Worm (Caenorhabditis elegans) whole organism, L3 larva: ENCODE measurements around the gene Y54B9A.1.

Experiments used
- ZK546.5 ChIP-seq: sonication (generic microtip); optimal IDR thresholded peaks from 2 replicates; lab custom pipeline; 2017; ENCODE audit warnings: missing biosample characterization, missing genetic modification characterization
- ceh-28 ChIP-seq: fragments of 150-350 bp; optimal IDR thresholded peaks from 2 replicates; lab custom pipeline; 2014; ENCODE audit warnings: missing biosample characterization, missing genetic modification reagents, missing genetic modification characterization
- ceh-9 ChIP-seq: sonication (generic microtip); optimal IDR thresholded peaks from 2 replicates; lab custom pipeline; 2018; ENCODE audit warnings: missing biosample characterization, missing genetic modification characterization
- daf-12 ChIP-seq: fragments of 150-350 bp; optimal IDR thresholded peaks from 2 replicates; lab custom pipeline; 2014; ENCODE audit warnings: missing biosample characterization, missing genetic modification reagents, missing genetic modification characterization
- egl-5 ChIP-seq: fragments of 150-350 bp; optimal IDR thresholded peaks from 2 replicates; lab custom pipeline; 2017; ENCODE audit warnings: missing biosample characterization, missing genetic modification reagents, missing genetic modification characterization, inconsistent platforms
- elt-2 ChIP-seq: sonication (generic microtip); optimal IDR thresholded peaks from 2 replicates; lab custom pipeline; 2016; ENCODE audit warnings: missing genetic modification reagents, mild to moderate bottlenecking, missing genetic modification characterization, missing compliant biosample characterization
- elt-3 ChIP-seq, 3 experiments: fragments of 150-350 bp in 1 of 3; sonication (generic microtip) in 2 of 3; optimal IDR thresholded peaks; 2 replicates in 2 of 3; 4 replicates in 1 of 3; lab custom pipeline; 2014 to 2017; ENCODE audit warnings: missing biosample characterization in 3 of 3, missing genetic modification characterization in 3 of 3
- eor-1 ChIP-seq, 2 experiments: fragments of 150-350 bp; optimal IDR thresholded peaks; 2 replicates each; lab custom pipeline; 2014 to 2018; ENCODE audit warnings: missing biosample characterization in 2 of 2, missing genetic modification characterization in 2 of 2
- fkh-10 ChIP-seq: sonication (generic microtip); optimal IDR thresholded peaks from 2 replicates; lab custom pipeline; 2017; ENCODE audit warnings: missing biosample characterization, missing genetic modification reagents, missing genetic modification characterization
- fkh-2 ChIP-seq: fragments of 150-350 bp; optimal IDR thresholded peaks from 2 replicates; lab custom pipeline; 2014; ENCODE audit warnings: missing biosample characterization, missing genetic modification reagents, missing genetic modification characterization
- fos-1 ChIP-seq: fragments of 150-350 bp; optimal IDR thresholded peaks from 2 replicates; lab custom pipeline; 2014; ENCODE audit warnings: missing biosample characterization, missing genetic modification characterization
- hmg-11 ChIP-seq: sonication (generic microtip); optimal IDR thresholded peaks from 2 replicates; lab custom pipeline; 2016; ENCODE audit warnings: missing genetic modification characterization, missing compliant biosample characterization
- lin-15B ChIP-seq: fragments of 150-350 bp; optimal IDR thresholded peaks from 2 replicates; lab custom pipeline; 2014; ENCODE audit warnings: missing biosample characterization, missing genetic modification characterization
- mdl-1 ChIP-seq: fragments of 150-350 bp; optimal IDR thresholded peaks from 2 replicates; lab custom pipeline; 2014; ENCODE audit warnings: missing biosample characterization, missing genetic modification characterization
- mml-1 ChIP-seq: fragments of 150-350 bp; sonication (generic microtip); optimal IDR thresholded peaks from 3 replicates; lab custom pipeline; 2014; ENCODE audit warnings: missing biosample characterization, missing genetic modification characterization
- nfya-1 ChIP-seq: sonication (generic microtip); optimal IDR thresholded peaks from 2 replicates; lab custom pipeline; 2017; ENCODE audit warnings: missing genetic modification characterization, mild to moderate bottlenecking, missing compliant biosample characterization, antibody characterized with exemption, moderate library complexity; ENCODE audit not compliant: insufficient read depth
- nhr-11 ChIP-seq: fragments of 150-350 bp; optimal IDR thresholded peaks from 2 replicates; lab custom pipeline; 2014; ENCODE audit warnings: missing biosample characterization, missing genetic modification characterization
- nhr-12 ChIP-seq: fragments of 150-350 bp; optimal IDR thresholded peaks from 2 replicates; lab custom pipeline; 2014; ENCODE audit warnings: missing biosample characterization, missing genetic modification characterization
- nhr-23 ChIP-seq: fragments of 150-350 bp; optimal IDR thresholded peaks from 2 replicates; lab custom pipeline; 2014; ENCODE audit warnings: missing biosample characterization, missing genetic modification reagents, missing genetic modification characterization
- nhr-237 ChIP-seq: fragments of 150-350 bp; optimal IDR thresholded peaks from 2 replicates; lab custom pipeline; 2014; ENCODE audit warnings: missing biosample characterization, missing genetic modification characterization
- nhr-25 ChIP-seq: sonication (generic microtip); optimal IDR thresholded peaks from 2 replicates; lab custom pipeline; 2017; ENCODE audit warnings: missing biosample characterization, missing genetic modification characterization
- nhr-28 ChIP-seq: fragments of 150-350 bp; optimal IDR thresholded peaks from 2 replicates; lab custom pipeline; 2014; ENCODE audit warnings: missing biosample characterization, missing genetic modification characterization
- nhr-77 ChIP-seq: fragments of 150-350 bp; optimal IDR thresholded peaks from 2 replicates; lab custom pipeline; 2014; ENCODE audit warnings: missing biosample characterization, missing genetic modification characterization
- pha-4 ChIP-seq: fragments of 150-350 bp; optimal IDR thresholded peaks from 2 replicates; lab custom pipeline; 2014; ENCODE audit warnings: missing biosample characterization, missing genetic modification reagents, missing genetic modification characterization
- pqm-1 ChIP-seq: fragments of 150-350 bp; optimal IDR thresholded peaks from 2 replicates; lab custom pipeline; 2017; ENCODE audit warnings: missing biosample characterization, missing genetic modification characterization, inconsistent platforms
- sea-2 ChIP-seq: fragments of 150-350 bp; sonication (generic microtip); optimal IDR thresholded peaks from 4 replicates; lab custom pipeline; 2014; ENCODE audit warnings: missing biosample characterization, missing genetic modification reagents, missing genetic modification characterization
- skn-1 ChIP-seq: fragments of 150-350 bp; optimal IDR thresholded peaks from 2 replicates; lab custom pipeline; 2014; ENCODE audit warnings: missing biosample characterization, missing genetic modification characterization
- snpc-4 ChIP-seq: fragments of 150-350 bp; optimal IDR thresholded peaks from 2 replicates; lab custom pipeline; 2014; ENCODE audit warnings: missing biosample characterization, missing genetic modification characterization
- zag-1 ChIP-seq: fragments of 150-350 bp; optimal IDR thresholded peaks from 2 replicates; lab custom pipeline; 2014; ENCODE audit warnings: missing biosample characterization, missing genetic modification characterization
- ztf-11 ChIP-seq: fragments of 150-350 bp; optimal IDR thresholded peaks from 2 replicates; lab custom pipeline; 2014; ENCODE audit warnings: missing biosample characterization, missing genetic modification characterization

The Y54B9A.1 gene

DNA sequence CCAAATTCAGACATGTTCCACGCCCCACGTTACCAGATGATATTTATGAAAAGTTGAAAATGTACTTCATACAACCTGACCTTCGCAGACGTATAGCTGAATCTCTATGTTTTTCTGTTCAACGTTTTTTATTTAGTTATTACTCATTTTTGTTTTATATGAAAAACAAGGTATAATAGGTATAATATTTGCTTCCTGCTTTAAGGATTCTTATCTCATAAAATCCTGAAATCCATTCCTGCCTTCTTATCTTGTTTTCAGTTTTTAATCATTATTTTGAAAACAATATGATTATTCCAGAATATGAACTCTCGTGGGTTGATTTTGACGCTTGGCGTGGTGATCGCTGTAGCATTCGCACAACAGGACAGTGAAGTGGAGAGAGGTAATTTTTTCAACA, 32.3 kb upstream of the Y54B9A.1 start, which contains the start of gene flp-6:
TSS of gene flp-6 (plus strand) at position 301 of the 400 bp plus-strand sequence.
- no peak for TF ChIP-seq sea-2 (GFP tag; lab: Kevin White, UChicago)
- no peak for TF ChIP-seq daf-12 (tag; lab: Kevin White, UChicago)
- no peak for TF ChIP-seq egl-5 (tag; lab: Kevin White, UChicago)
- TF ChIP-seq nhr-237, result no peak
- no peak for TF ChIP-seq ceh-9
- no peak for TF ChIP-seq snpc-4 (tag; lab: Kevin White, UChicago)
- no peak for TF ChIP-seq lin-15B (tag; lab: Kevin White, UChicago)
- TF ChIP-seq hmg-11, result no peak
- no peak for TF ChIP-seq zag-1 (tag; lab: Kevin White, UChicago)
- no peak for TF ChIP-seq mml-1 (tag; lab: Kevin White, UChicago)
- TF ChIP-seq fkh-2 (tag; lab: Kevin White, UChicago), result no peak
- no peak for TF ChIP-seq pqm-1 (tag; lab: Kevin White, UChicago)
- TF ChIP-seq nfya-1, result no peak

DNA sequence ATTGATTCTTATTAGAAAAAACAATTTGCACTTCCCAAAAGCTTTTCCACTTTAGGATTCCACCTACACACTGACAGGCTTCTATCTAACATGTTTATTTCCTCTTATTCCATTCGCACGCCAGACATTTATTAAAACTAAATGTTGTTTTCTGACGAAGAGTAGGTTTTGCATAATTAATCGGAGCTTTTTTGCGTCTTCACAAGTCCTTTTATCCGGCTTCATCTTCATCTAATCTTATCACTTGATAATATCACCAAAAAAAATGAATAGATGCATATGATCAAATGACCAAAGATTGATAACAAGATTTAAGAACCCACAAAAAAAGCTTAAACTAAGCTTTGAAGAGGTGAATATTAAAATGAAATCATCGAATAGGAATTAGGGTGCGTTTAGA, 26.2 kb upstream of the Y54B9A.1 start:
- TF ChIP-seq sea-2 (GFP tag; lab: Kevin White, UChicago) (no peak), eor-1 (tag; optimal IDR thresholded peaks at IDR 0.05; lab: Kevin White, UChicago) (no peak), daf-12 (tag; lab: Kevin White, UChicago) (no peak)

DNA sequence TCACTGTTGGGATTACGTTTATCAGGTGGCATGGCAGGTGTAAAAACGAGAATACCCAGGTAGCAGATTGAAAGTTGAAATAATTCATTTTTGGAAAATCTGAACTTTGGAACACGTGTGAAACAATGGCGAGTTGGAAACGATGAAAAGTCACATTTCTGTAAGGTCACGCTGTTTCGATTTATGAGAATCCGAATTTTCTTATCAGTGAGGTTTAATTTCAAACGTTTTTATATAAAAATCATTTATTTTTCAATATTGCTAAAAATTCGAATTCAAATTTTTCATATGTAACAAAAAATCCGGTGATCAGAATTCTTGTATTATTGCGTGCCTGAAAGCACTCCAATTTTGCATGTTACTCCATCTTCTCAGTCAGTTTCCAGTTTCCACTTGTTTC, 23.3 kb upstream of the Y54B9A.1 start, which contains the start of gene F07D3.3:
TSS of gene F07D3.3 (minus strand) at position 101 of the 400 bp plus-strand sequence.
- TF ChIP-seq egl-5 (tag; lab: Kevin White, UChicago) (no peak), nhr-12 (tag; lab: Kevin White, UChicago) (no peak), lin-15B (tag; lab: Kevin White, UChicago) (no peak), fos-1 (tag; lab: Kevin White, UChicago) (no peak), ceh-28 (tag; lab: Kevin White, UChicago) (no peak), nhr-28 (tag; lab: Kevin White, UChicago) (no peak), nhr-77 (tag; lab: Kevin White, UChicago) (no peak), elt-2 (no peak), pha-4 (tag; lab: Kevin White, UChicago) (no peak), daf-12 (tag; lab: Kevin White, UChicago) (no peak), ztf-11 (tag; lab: Kevin White, UChicago) (no peak), mml-1 (tag; lab: Kevin White, UChicago) (no peak), fkh-10 (GFP tag; lab: Kevin White, UChicago) (no peak), zag-1 (tag; lab: Kevin White, UChicago) (no peak), nhr-11 (no peak), elt-3 (tag; optimal IDR thresholded peaks at IDR 0.05; lab: Kevin White, UChicago) (no peak), fkh-2 (tag; lab: Kevin White, UChicago) (no peak), skn-1 (no peak), nhr-237 (no peak), ZK546.5 (tag; lab: Kevin White, UChicago) (no peak)

DNA sequence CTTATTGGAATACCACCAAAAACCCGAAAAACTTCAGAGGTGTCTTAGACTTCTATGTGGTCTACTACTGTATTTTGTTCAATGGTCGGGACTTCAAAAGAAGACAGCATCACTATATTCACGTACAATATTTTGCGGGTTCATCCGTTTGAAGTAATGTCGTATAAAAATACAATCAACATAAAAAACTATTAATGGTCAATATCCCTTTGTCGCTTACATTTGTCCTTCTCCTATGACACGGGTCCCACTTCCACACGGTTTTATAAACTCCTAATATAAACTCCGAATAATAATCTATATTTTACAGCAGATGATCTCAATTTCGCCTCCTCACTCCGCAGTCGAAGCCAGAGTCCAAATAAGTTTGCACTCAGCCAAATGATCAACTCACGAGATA, 18.2 kb upstream of the Y54B9A.1 start:
- TF ChIP-seq nhr-237, result no peak

DNA sequence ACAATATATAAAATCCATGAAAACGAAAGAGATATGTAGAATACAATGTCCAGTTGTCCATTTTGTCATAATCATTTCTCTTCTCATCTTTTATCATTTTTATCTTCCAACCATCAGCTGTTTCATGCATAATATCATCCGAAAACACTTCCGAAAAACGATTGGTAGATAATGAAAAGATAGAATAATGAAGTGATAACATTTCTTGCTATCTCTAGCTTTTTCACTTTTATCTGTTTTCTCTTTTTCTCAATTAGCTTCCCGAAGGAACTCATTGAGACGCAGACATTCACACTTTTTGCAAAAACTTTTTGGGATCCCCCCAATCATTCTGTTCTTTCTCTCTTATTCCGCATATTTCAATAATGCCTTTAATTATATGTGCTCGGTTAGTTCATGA, 14.6 kb upstream of the Y54B9A.1 start:
- TF ChIP-seq mdl-1 (tag; lab: Kevin White, UChicago) (no peak), elt-2 (peak; percentile 49), elt-3 (tag; optimal IDR thresholded peaks at IDR 0.05; lab: Kevin White, UChicago) (peak in 2 of 3 experiments; percentile 24 to 52), nhr-23 (tag; lab: Kevin White, UChicago) (peak; percentile 35)

DNA sequence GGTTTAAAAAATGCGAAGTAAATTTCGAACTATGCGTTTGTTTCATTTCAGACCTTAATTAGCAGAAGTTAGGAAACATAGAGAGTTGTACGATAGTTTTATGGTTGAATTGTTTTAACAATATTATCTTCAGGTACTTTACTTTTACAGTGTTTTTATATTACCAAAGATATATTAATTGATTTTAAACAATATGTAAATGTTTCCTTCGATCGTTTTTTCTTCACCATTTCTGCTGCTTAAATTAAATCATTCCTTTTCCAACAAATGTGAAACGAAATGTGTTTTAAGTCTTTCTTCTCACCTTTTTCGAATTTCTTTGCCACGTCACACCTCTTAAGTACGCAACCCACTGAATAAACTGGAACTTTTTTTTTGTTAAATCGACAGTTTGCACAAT, 14.0 kb upstream of the Y54B9A.1 start:
- TF ChIP-seq nhr-25 (tag; lab: Kevin White, UChicago) (peak; percentile 4), egl-5 (tag; lab: Kevin White, UChicago) (no peak)

DNA sequence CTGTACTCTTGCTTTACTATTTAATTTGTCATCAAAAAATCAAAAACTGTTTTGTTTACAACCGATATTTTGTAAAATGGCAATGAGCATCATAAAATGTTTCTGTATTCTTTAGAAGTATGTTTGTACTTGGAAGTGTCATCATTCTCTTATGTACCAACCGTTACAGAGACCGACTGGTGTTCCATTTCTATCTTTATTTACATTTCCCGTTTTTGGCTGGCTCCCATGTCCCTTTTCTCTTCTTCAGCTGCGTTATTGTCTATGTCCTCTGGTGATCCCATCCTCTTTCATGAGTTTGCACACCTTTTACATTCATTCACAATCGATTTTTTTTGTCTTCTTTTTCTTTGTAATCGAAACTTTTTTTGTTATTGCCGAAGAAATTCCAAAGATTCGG, 12.1 kb upstream of the Y54B9A.1 start:
- TF ChIP-seq pha-4 (tag; lab: Kevin White, UChicago) (peak; percentile 80), mml-1 (tag; lab: Kevin White, UChicago) (no peak)
